Worm (Caenorhabditis elegans): Measurements from ENCODE around the gene M142.8.

Gene M142.8

DNA sequence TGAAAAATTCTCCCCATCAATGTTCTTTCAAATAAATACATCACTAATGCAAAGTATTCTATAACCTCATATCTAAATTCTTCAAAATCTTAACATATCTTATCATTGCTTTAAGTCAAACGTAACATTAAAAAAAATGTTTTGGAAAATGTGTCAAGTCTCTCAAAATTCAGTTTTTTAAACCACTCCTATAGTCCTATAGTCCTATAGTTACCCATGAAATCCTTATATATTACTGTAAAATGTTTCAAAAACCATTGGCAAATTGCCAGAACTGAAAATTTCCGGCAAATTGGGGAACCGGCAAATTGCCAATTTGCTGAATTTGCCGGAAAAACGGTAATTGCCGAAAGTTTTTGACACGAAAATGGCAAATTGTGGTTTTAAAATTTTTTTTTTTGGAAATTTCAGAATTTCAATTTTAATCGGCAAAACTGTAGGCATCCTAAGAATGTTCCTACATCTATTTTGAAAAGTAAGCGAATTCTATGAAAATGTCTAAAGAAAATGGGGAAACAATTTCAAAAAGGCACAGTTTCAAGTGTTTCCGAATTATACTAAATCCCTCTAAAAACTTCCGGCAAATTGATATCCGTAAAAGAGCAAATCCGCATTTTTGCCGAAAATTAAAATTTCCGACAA lies 29.0 kb upstream of the M142.8 start:
- no peak for TF ChIP-seq lin-13 (GFP tag; optimal IDR thresholded peaks at IDR 0.05)
- TF ChIP-seq snu-23 (GFP tag; optimal IDR thresholded peaks at IDR 0.05), result no peak
- no peak for TF ChIP-seq tlp-1 (tag; optimal IDR thresholded peaks at IDR 0.05)
- TF ChIP-seq ets-5 (GFP tag; IDR thresholded peaks at IDR 0.05), result no peak
- no peak for TF ChIP-seq nhr-84 (tag; optimal IDR thresholded peaks at IDR 0.05)
- no peak for TF ChIP-seq fkh-10 (GFP tag; optimal IDR thresholded peaks at IDR 0.05)
- no peak for TF ChIP-seq hpl-2 (GFP tag; optimal IDR thresholded peaks at IDR 0.05)
- no peak for TF ChIP-seq nhr-12 (tag; optimal IDR thresholded peaks at IDR 0.05)
- TF ChIP-seq efl-1 (optimal IDR thresholded peaks at IDR 0.05), result no peak
- TF ChIP-seq efl-1 (GFP tag; optimal IDR thresholded peaks at IDR 0.05 in 1 of 2), result peak; percentile 10 to 94
- peak in 1 of 2 experiments; percentile 39 for TF ChIP-seq lsy-2 (tag; optimal IDR thresholded peaks at IDR 0.05)
- no peak for TF ChIP-seq aha-1 (tag; optimal IDR thresholded peaks at IDR 0.05)
- TF ChIP-seq lin-39 (tag; optimal IDR thresholded peaks at IDR 0.05), result no peak
- TF ChIP-seq nhr-237 (tag; optimal IDR thresholded peaks at IDR 0.05), result no peak
- TF ChIP-seq hlh-17 (GFP tag; optimal IDR thresholded peaks at IDR 0.05; ENCODE audit: borderline replicate concordance), result no peak
- TF ChIP-seq lin-14 (GFP tag; optimal IDR thresholded peaks at IDR 0.05), result no peak
- TF ChIP-seq irx-1 (tag; optimal IDR thresholded peaks at IDR 0.05), result no peak
- peak in 2 of 3 experiments; percentile 1 to 54 for TF ChIP-seq dpl-1 (GFP tag; optimal IDR thresholded peaks at IDR 0.05)
- no peak for TF ChIP-seq egl-27 (tag; optimal IDR thresholded peaks at IDR 0.05)
- no peak for TF ChIP-seq C16A3.4 (tag; optimal IDR thresholded peaks at IDR 0.05)
- TF ChIP-seq fkh-8 (tag; optimal IDR thresholded peaks at IDR 0.05), result no peak
- no peak for TF ChIP-seq elt-3 (tag; optimal IDR thresholded peaks at IDR 0.05)

ce11 chrIII:10905112-10905511 lies 28.3 kb upstream of the M142.8 start:
- TF ChIP-seq nhr-77 (tag; optimal IDR thresholded peaks at IDR 0.05) (no peak), mep-1 (tag; optimal IDR thresholded peaks at IDR 0.05) (no peak), jun-1 (tag; optimal IDR thresholded peaks at IDR 0.05) (no peak), nhr-71 (tag; optimal IDR thresholded peaks at IDR 0.05) (peak; percentile 63), efl-1 (optimal IDR thresholded peaks at IDR 0.05) (peak; percentile 57 to 73), efl-1 (GFP tag; optimal IDR thresholded peaks at IDR 0.05 in 1 of 2) (peak; percentile 88 to 97), pax-3 (tag; optimal IDR thresholded peaks at IDR 0.05) (no peak), fkh-4 (tag; optimal IDR thresholded peaks at IDR 0.05; ENCODE audit: borderline replicate concordance) (no peak), hlh-4 (tag; optimal IDR thresholded peaks at IDR 0.05) (no peak), elt-2 (tag; optimal IDR thresholded peaks at IDR 0.05) (no peak), rnt-1 (tag; optimal IDR thresholded peaks at IDR 0.05) (no peak), skn-1 (tag; optimal IDR thresholded peaks at IDR 0.05) (no peak), ets-5 (GFP tag; IDR thresholded peaks at IDR 0.05) (no peak), lin-35 (GFP tag; optimal IDR thresholded peaks at IDR 0.05) (peak; percentile 73 to 79), irx-1 (tag; optimal IDR thresholded peaks at IDR 0.05) (no peak), ceh-82 (tag; optimal IDR thresholded peaks at IDR 0.05) (peak; percentile 89 to 95 (median 94)), C16A3.4 (tag; optimal IDR thresholded peaks at IDR 0.05) (no peak), ceh-90 (tag; optimal IDR thresholded peaks at IDR 0.05) (no peak), egl-27 (tag; optimal IDR thresholded peaks at IDR 0.05) (no peak), dsc-1 (tag; optimal IDR thresholded peaks at IDR 0.05) (peak; percentile 47), tbx-2 (tag; optimal IDR thresholded peaks at IDR 0.05) (peak; percentile 34), ztf-4 (tag; optimal IDR thresholded peaks at IDR 0.05) (no peak), sptf-1 (tag; optimal IDR thresholded peaks at IDR 0.05) (no peak), sup-37 (GFP tag; optimal IDR thresholded peaks at IDR 0.05) (no peak), lin-13 (GFP tag; optimal IDR thresholded peaks at IDR 0.05) (peak; percentile 5), fkh-8 (tag; optimal IDR thresholded peaks at IDR 0.05) (no peak), elt-3 (tag; optimal IDR thresholded peaks at IDR 0.05) (no peak), lsy-2 (tag; optimal IDR thresholded peaks at IDR 0.05) (peak; percentile 5 to 39), lir-3 (tag; optimal IDR thresholded peaks at IDR 0.05; ENCODE audit: poor library complexity) (no peak), pag-3 (tag; optimal IDR thresholded peaks at IDR 0.05; ENCODE audit: borderline replicate concordance, insufficient read depth) (no peak), ceh-88 (GFP tag; IDR thresholded peaks at IDR 0.05) (no peak), aha-1 (tag; optimal IDR thresholded peaks at IDR 0.05) (peak; percentile 12), dpl-1 (GFP tag; optimal IDR thresholded peaks at IDR 0.05) (peak in 2 of 3 experiments; percentile 68 to 78), aly-2 (tag; optimal IDR thresholded peaks at IDR 0.05) (no peak), snu-23 (GFP tag; optimal IDR thresholded peaks at IDR 0.05) (peak; percentile 41), grh-1 (GFP tag; IDR thresholded peaks at IDR 0.05) (no peak), nhr-237 (tag; optimal IDR thresholded peaks at IDR 0.05) (no peak), lin-39 (tag; optimal IDR thresholded peaks at IDR 0.05) (no peak), C34B4.2 (tag; optimal IDR thresholded peaks at IDR 0.05) (no peak), efl-3 (GFP tag; optimal IDR thresholded peaks at IDR 0.05) (no peak), unc-98 (GFP tag; IDR thresholded peaks at IDR 0.05) (no peak)

Measured in whole organism, L1 larva.